Fruit fly (Drosophila melanogaster): ENCODE measurements around the gene ras.

ras gene

dm6 chrX:10783374-10784064, 39.2 kb downstream of the ras start:
- TF ChIP-seq pan (optimal IDR thresholded peaks at IDR 0.05) (no peak), Dll (optimal IDR thresholded peaks at IDR 0.05) (no peak), usp (GFP tag; optimal IDR thresholded peaks at IDR 0.05) (no peak), CG8478 (optimal IDR thresholded peaks at IDR 0.05) (no peak), EcR (GFP tag; optimal IDR thresholded peaks at IDR 0.05) (no peak), psq (optimal IDR thresholded peaks at IDR 0.05) (no peak)

dm6 chrX:10784330-10784778, 40.1 kb downstream of the ras start:
- TF ChIP-seq psq (optimal IDR thresholded peaks at IDR 0.05) (no peak), EcR (GFP tag; optimal IDR thresholded peaks at IDR 0.05) (no peak)

- TF ChIP-seq CG8478 (optimal IDR thresholded peaks at IDR 0.05) (no peak), usp (GFP tag; optimal IDR thresholded peaks at IDR 0.05) (no peak), Dll (optimal IDR thresholded peaks at IDR 0.05) (no peak), EcR (GFP tag; optimal IDR thresholded peaks at IDR 0.05) (no peak)
Measured at dm6 chrX:10784812-10785638, 40.7 kb downstream of the ras start.

- no peak for TF ChIP-seq EcR (GFP tag; optimal IDR thresholded peaks at IDR 0.05)
- TF ChIP-seq Dll (optimal IDR thresholded peaks at IDR 0.05): no peak
- no peak for TF ChIP-seq CG8478 (optimal IDR thresholded peaks at IDR 0.05)
- TF ChIP-seq usp (GFP tag; optimal IDR thresholded peaks at IDR 0.05): no peak
- no peak for TF ChIP-seq pan (optimal IDR thresholded peaks at IDR 0.05)
- no peak for TF ChIP-seq psq (optimal IDR thresholded peaks at IDR 0.05)
Measured at dm6 chrX:10785920-10786361, 41.6 kb downstream of the ras start.

DNA sequence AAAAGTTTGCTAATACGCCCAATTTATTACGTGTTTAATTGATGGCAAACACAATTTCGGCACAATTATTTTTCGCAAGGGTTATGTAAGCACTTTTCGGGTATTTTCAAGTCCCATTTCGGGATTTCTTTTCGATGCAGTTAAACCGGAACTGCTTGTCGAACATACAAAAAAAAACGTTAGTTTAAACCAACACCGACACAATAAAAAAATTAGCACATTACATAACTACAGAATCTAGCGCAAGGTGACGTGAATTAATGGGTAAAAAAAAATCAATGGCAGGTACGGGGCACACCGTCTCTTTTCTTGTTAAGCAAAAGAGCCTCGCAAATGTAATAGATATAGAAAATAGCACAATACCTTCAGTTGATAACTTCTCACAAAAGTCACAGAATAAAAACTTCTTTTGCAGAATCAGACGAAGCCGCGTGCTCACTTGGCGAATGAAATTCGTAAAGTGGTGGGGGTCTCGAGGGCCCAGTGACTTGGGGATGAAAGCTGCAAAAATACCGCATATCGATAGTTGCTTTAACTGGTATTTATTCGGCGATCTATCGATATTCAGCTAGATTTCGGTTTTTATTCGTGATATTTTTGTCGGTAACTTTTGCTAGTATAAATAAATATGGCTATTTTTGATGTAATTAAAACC, 42.3 kb downstream of the ras start, which contains the start of the genes Ant2 and sesB:
TSS of gene Ant2 (minus strand) at position 465 of the 655 bp plus-strand sequence.
TSS of gene sesB (minus strand) at position 516 of the 655 bp plus-strand sequence.
- TF ChIP-seq EcR (GFP tag; optimal IDR thresholded peaks at IDR 0.05): no peak
- no peak for TF ChIP-seq usp (GFP tag; optimal IDR thresholded peaks at IDR 0.05)
- no peak for TF ChIP-seq CG8478 (optimal IDR thresholded peaks at IDR 0.05)
- TF ChIP-seq pan (optimal IDR thresholded peaks at IDR 0.05): no peak
- no peak for TF ChIP-seq Dll (optimal IDR thresholded peaks at IDR 0.05)
- no peak for TF ChIP-seq psq (optimal IDR thresholded peaks at IDR 0.05)

dm6 chrX:10787352-10787751, 43.0 kb downstream of the ras start:
- no peak for TF ChIP-seq psq (optimal IDR thresholded peaks at IDR 0.05)
- no peak for TF ChIP-seq Dll (optimal IDR thresholded peaks at IDR 0.05)
- no peak for TF ChIP-seq CG8478 (optimal IDR thresholded peaks at IDR 0.05)
- TF ChIP-seq pan (optimal IDR thresholded peaks at IDR 0.05): no peak
- no peak for TF ChIP-seq EcR (GFP tag; optimal IDR thresholded peaks at IDR 0.05)
- TF ChIP-seq usp (GFP tag; optimal IDR thresholded peaks at IDR 0.05): no peak

DNA sequence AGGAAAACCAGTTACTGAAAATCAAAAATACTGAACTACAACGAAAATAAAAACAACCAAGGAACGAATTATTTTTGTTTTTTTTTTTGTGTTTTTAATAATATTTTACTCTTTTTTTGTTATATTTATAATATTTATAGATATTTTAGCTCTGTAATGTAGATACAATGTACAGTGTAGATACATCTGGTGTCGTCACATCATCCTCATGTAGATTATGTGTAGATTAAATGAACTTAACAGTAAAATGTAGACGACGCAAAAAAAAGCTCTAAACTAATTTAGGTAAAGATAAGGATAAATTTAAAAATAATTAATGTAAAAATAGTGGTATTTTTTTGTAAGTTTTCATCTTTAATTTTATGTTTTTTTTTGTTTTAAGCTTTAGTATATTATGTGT, 45.0 kb downstream of the ras start:
- TF ChIP-seq pan (optimal IDR thresholded peaks at IDR 0.05) (no peak), Dll (optimal IDR thresholded peaks at IDR 0.05) (no peak), usp (GFP tag; optimal IDR thresholded peaks at IDR 0.05) (no peak), EcR (GFP tag; optimal IDR thresholded peaks at IDR 0.05) (no peak), CG8478 (optimal IDR thresholded peaks at IDR 0.05) (no peak), psq (optimal IDR thresholded peaks at IDR 0.05) (no peak)

Measured in whole organism.